Worm (Caenorhabditis elegans): ENCODE results near the gene C33H5.16.
A peak's percentile ranks its signal among the peaks of the same experiment; 100 is the strongest.

C33H5.16 gene

DNA sequence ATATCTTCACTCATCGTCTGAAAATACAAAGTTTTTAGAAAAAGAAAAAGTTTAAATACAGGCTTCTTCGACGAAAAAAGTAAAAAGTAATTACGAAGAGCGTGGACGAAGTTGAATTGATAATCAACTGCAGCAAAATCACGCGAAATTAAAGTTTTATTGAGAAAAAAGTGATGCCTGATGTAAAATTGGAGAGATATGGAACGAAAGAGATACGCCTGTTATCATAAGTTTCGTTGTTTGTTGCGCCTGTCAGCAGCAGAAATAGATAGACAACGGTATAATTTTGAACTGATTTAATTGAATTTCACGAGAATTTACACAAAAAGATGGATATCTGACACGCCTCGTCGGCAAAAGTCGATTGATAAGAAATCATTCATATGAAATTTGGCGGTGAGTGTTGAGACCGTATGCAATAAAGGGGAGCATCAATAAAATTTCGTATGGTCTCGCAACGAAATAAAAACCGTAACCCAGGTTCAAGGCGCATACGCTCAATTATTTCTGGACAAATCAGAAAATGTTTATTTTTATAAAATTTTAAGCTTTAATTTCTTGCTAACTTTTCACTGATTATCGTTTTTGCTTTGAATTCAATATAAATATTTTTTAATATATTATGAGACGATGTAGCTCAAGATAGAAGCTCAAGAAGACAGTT, 26.3 kb upstream of the C33H5.16 start, which contains the start of gene C06A6.4:
C06A6.4 (minus strand) TSS at position 24 of the 664 bp plus-strand sequence.
- TF ChIP-seq aptf-2 (GFP tag; conservative IDR thresholded peaks at IDR 0.05), result no peak
- no peak for TF ChIP-seq hrde-1 (tag; optimal IDR thresholded peaks at IDR 0.05; ENCODE audit: borderline replicate concordance)
- no peak for TF ChIP-seq F52B5.7 (tag; optimal IDR thresholded peaks at IDR 0.05)
- no peak for TF ChIP-seq F57A8.1 (GFP tag; optimal IDR thresholded peaks at IDR 0.05)
- no peak for TF ChIP-seq bed-2 (GFP tag; IDR thresholded peaks at IDR 0.05)
- no peak for TF ChIP-seq C06A6.2 (GFP tag; conservative IDR thresholded peaks at IDR 0.05)
- no peak for TF ChIP-seq F22D6.2 (tag; optimal IDR thresholded peaks at IDR 0.05)
- no peak for TF ChIP-seq athp-1 (tag; optimal IDR thresholded peaks at IDR 0.05)
- no peak for TF ChIP-seq snpc-1.3 (tag; optimal IDR thresholded peaks at IDR 0.05; ENCODE audit: insufficient read depth)
- TF ChIP-seq snpc-3.4 (tag; optimal IDR thresholded peaks at IDR 0.05), result no peak
- TF ChIP-seq cebp-1 (GFP tag; IDR thresholded peaks at IDR 0.05), result no peak
- no peak for TF ChIP-seq cebp-1 (tag; optimal IDR thresholded peaks at IDR 0.05)
- 0 out of 2 replicates have a peak, but pooled peaks have one; percentile 10 for TF ChIP-seq mcd-1 (GFP tag; IDR thresholded peaks at IDR 0.05)
- no peak for TF ChIP-seq K11D2.4 (GFP tag; IDR thresholded peaks at IDR 0.05)
- TF ChIP-seq xnd-1 (tag; optimal IDR thresholded peaks at IDR 0.05), result peak; percentile 83
- no peak for TF ChIP-seq let-526 (GFP tag; IDR thresholded peaks at IDR 0.05)
- peak; percentile 64 for TF ChIP-seq ceh-91 (GFP tag; IDR thresholded peaks at IDR 0.05)
- no peak for TF ChIP-seq ZK185.1 (tag; optimal IDR thresholded peaks at IDR 0.05; ENCODE audit: poor library complexity, severe bottlenecking)
- no peak for TF ChIP-seq pha-4 (tag; optimal IDR thresholded peaks at IDR 0.05)
- TF ChIP-seq attf-3 (GFP tag; conservative IDR thresholded peaks at IDR 0.05), result no peak
- TF ChIP-seq rcor-1 (GFP tag; IDR thresholded peaks at IDR 0.05), result no peak
- TF ChIP-seq ekl-4 (GFP tag; IDR thresholded peaks at IDR 0.05), result no peak
- no peak for TF ChIP-seq F10E7.11 (tag; optimal IDR thresholded peaks at IDR 0.05)
- 0 out of 2 replicates have a peak, but pooled peaks have one; percentile 11 for TF ChIP-seq hmg-1.2 (GFP tag; IDR thresholded peaks at IDR 0.05)
- TF ChIP-seq nhr-80 (tag; optimal IDR thresholded peaks at IDR 0.05), result peak; percentile 38
- TF ChIP-seq ceh-79 (tag; optimal IDR thresholded peaks at IDR 0.05), result no peak
- TF ChIP-seq tbp1 (GFP tag; optimal IDR thresholded peaks at IDR 0.05), result peak; percentile 19
- TF ChIP-seq lsl-1 (GFP tag; optimal IDR thresholded peaks at IDR 0.05), result peak; percentile 97
- no peak for TF ChIP-seq lin-40 (tag; optimal IDR thresholded peaks at IDR 0.05)
- peak; percentile 45 for TF ChIP-seq dpl-1 (GFP tag; optimal IDR thresholded peaks at IDR 0.05)
- TF ChIP-seq Y56A3A.18 (GFP tag; IDR thresholded peaks at IDR 0.05), result no peak
- TF ChIP-seq madf-8 (GFP tag; conservative IDR thresholded peaks at IDR 0.05), result peak; percentile 79; the same call in 1 of the 2 replicates
- TF ChIP-seq lsy-27 (tag; optimal IDR thresholded peaks at IDR 0.05; ENCODE audit: borderline replicate concordance, insufficient read depth), result no peak
- no peak for TF ChIP-seq somi-1 (GFP tag; optimal IDR thresholded peaks at IDR 0.05)
- TF ChIP-seq sdz-38 (tag; optimal IDR thresholded peaks at IDR 0.05), result no peak
- peak; percentile 22 for TF ChIP-seq lin-54 (GFP tag; optimal IDR thresholded peaks at IDR 0.05)
- TF ChIP-seq dpff-1 (tag; optimal IDR thresholded peaks at IDR 0.05), result no peak
- TF ChIP-seq ceh-58 (GFP tag; IDR thresholded peaks at IDR 0.05), result no peak
- TF ChIP-seq egl-18 (GFP tag; IDR thresholded peaks at IDR 0.05), result no peak
- no peak for TF ChIP-seq hlh-12 (tag; optimal IDR thresholded peaks at IDR 0.05)
- no peak for TF ChIP-seq ztf-3 (GFP tag; optimal IDR thresholded peaks at IDR 0.05)
- TF ChIP-seq ztf-25 (GFP tag; IDR thresholded peaks at IDR 0.05), result no peak
- no peak for TF ChIP-seq zfh-2 (GFP tag; conservative IDR thresholded peaks at IDR 0.05)
- no peak for TF ChIP-seq repo-1 (tag; optimal IDR thresholded peaks at IDR 0.05)
- TF ChIP-seq madf-3 (GFP tag; IDR thresholded peaks at IDR 0.05), result no peak
- no peak for TF ChIP-seq sptf-2 (GFP tag; optimal IDR thresholded peaks at IDR 0.05)
- no peak for TF ChIP-seq F55B11.4 (tag; optimal IDR thresholded peaks at IDR 0.05; ENCODE audit: borderline replicate concordance, insufficient read depth)
- TF ChIP-seq Y53F4B.3 (GFP tag; IDR thresholded peaks at IDR 0.05), result no peak
